Fruit fly (Drosophila melanogaster): ENCODE measurements around the gene CG5618.

dm6 chr3L:20375878-20376563 lies 22.8 kb downstream of the CG5618 start, which contains the start of the genes Ide and RhoBTB:
- TF ChIP-seq ttk (optimal IDR thresholded peaks at IDR 0.05): no peak
- no peak for TF ChIP-seq insv (optimal IDR thresholded peaks at IDR 0.05)
- TF ChIP-seq h (optimal IDR thresholded peaks at IDR 0.05): no peak
- no peak for TF ChIP-seq psq (optimal IDR thresholded peaks at IDR 0.05)

Data from Kc167 (cell line).